Worm (Caenorhabditis elegans): ENCODE data around the gene pes-4.

Gene pes-4

DNA sequence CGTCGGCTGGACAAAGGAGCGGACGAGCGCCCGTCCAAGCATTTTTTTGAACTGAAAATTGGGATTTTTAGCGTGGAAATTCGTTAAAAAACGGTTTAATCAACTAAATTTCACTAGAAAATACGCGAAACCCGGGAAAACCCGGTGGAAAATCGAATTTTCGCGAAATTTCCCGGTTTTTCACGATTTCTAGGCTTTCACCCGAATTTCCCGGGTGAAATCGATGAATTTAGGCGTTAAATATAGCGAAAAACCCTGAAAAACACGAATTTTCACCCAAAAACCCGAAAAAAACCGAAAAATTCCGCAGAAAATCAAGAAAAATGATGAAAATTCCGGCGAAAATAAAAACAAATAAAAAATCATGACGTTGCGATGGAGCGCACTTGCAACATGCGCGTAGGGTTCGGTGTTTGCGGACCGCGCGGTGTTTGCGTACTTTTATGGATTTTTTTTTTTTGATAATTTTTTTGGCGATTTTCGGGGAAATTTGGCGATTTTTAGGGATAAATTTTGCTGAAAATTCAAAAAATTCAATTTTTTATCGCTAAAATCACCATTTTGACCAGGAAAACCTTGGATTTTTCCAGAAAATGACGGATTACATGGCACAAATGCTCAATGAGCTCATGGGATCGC is 28.0 kb downstream of the pes-4 start, which contains the start of the genes mrpl-45 and Y119D3B.12:
TSS of gene mrpl-45 (minus strand) at position 51 of the 639 bp plus-strand sequence.
TSS of gene Y119D3B.12 (plus strand) at position 589 of the 639 bp plus-strand sequence.
- no peak for TF ChIP-seq fkh-3 (tag; optimal IDR thresholded peaks at IDR 0.05)
- no peak for TF ChIP-seq F39B2.1 (GFP tag; IDR thresholded peaks at IDR 0.05)
- no peak for TF ChIP-seq Y53F4B.3 (GFP tag; IDR thresholded peaks at IDR 0.05)
- TF ChIP-seq dpl-1 (GFP tag; optimal IDR thresholded peaks at IDR 0.05) = peak; percentile 5
- peak; percentile 74 for TF ChIP-seq K11D2.4 (GFP tag; IDR thresholded peaks at IDR 0.05)
- TF ChIP-seq Y67H2A.10 (GFP tag; conservative IDR thresholded peaks at IDR 0.05) = no peak
- peak; percentile 29 for TF ChIP-seq gei-17 (GFP tag; optimal IDR thresholded peaks at IDR 0.05)
- peak; percentile 17 for TF ChIP-seq tlf-1 (GFP tag; optimal IDR thresholded peaks at IDR 0.05)
- TF ChIP-seq madf-6 (GFP tag; IDR thresholded peaks at IDR 0.05) = peak; percentile 52; the same call in 1 of the 2 replicates
- TF ChIP-seq efl-1 (GFP tag; optimal IDR thresholded peaks at IDR 0.05) = peak; percentile 53
- TF ChIP-seq egl-44 (GFP tag; IDR thresholded peaks at IDR 0.05) = no peak
- TF ChIP-seq attf-6 (GFP tag; IDR thresholded peaks at IDR 0.05) = no peak
- TF ChIP-seq tbx-9 (tag; optimal IDR thresholded peaks at IDR 0.05; ENCODE audit: borderline replicate concordance) = no peak
- TF ChIP-seq ztf-25 (GFP tag; IDR thresholded peaks at IDR 0.05) = no peak
- TF ChIP-seq rec-8 (tag; optimal IDR thresholded peaks at IDR 0.05) = no peak
- TF ChIP-seq F33H1.4 (GFP tag; IDR thresholded peaks at IDR 0.05) = no peak
- no peak for TF ChIP-seq nfya-2 (GFP tag; IDR thresholded peaks at IDR 0.05)
- TF ChIP-seq snpc-3.4 (tag; optimal IDR thresholded peaks at IDR 0.05) = peak; percentile 43
- TF ChIP-seq sdz-38 (tag; optimal IDR thresholded peaks at IDR 0.05) = no peak
- TF ChIP-seq F52B5.7 (tag; optimal IDR thresholded peaks at IDR 0.05) = no peak
- no peak for TF ChIP-seq nhr-90 (tag; optimal IDR thresholded peaks at IDR 0.05)
- no peak for TF ChIP-seq rpc-1 (optimal IDR thresholded peaks at IDR 0.05)
- no peak for TF ChIP-seq rpc-1 (tag; optimal IDR thresholded peaks at IDR 0.05)
- TF ChIP-seq ztf-26 (tag; optimal IDR thresholded peaks at IDR 0.05) = no peak
- TF ChIP-seq Y95B8A.8 (GFP tag; IDR thresholded peaks at IDR 0.05) = no peak
- no peak for TF ChIP-seq somi-1 (GFP tag; optimal IDR thresholded peaks at IDR 0.05)
- TF ChIP-seq athp-1 (tag; optimal IDR thresholded peaks at IDR 0.05) = peak; percentile 66
- no peak for TF ChIP-seq akir-1 (GFP tag; optimal IDR thresholded peaks at IDR 0.05)
- 0 out of 2 replicates have a peak, but pooled peaks have one; percentile 55 for TF ChIP-seq ekl-4 (GFP tag; IDR thresholded peaks at IDR 0.05)
- TF ChIP-seq ztf-6 (GFP tag; IDR thresholded peaks at IDR 0.05) = no peak
- no peak for TF ChIP-seq let-607 (tag; optimal IDR thresholded peaks at IDR 0.05)
- TF ChIP-seq dpff-1 (tag; optimal IDR thresholded peaks at IDR 0.05) = no peak
- peak; percentile 19 for TF ChIP-seq repo-1 (tag; optimal IDR thresholded peaks at IDR 0.05)
- no peak for TF ChIP-seq chd-7 (tag; optimal IDR thresholded peaks at IDR 0.05)
- TF ChIP-seq attf-3 (GFP tag; conservative IDR thresholded peaks at IDR 0.05) = no peak
- TF ChIP-seq snpc-4 (GFP tag; optimal IDR thresholded peaks at IDR 0.05) = no peak
- TF ChIP-seq snpc-4 (tag; optimal IDR thresholded peaks at IDR 0.05) = peak in 1 of 4 experiments; percentile 20
- no peak for TF ChIP-seq lin-26 (GFP tag; IDR thresholded peaks at IDR 0.05)
- TF ChIP-seq lin-35 (GFP tag; optimal IDR thresholded peaks at IDR 0.05) = peak in 1 of 3 experiments; percentile 71
- TF ChIP-seq K12H6.12 (tag; optimal IDR thresholded peaks at IDR 0.05) = no peak
- no peak for TF ChIP-seq hsf-1 (GFP tag; IDR thresholded peaks at IDR 0.05)
- no peak for TF ChIP-seq F37B4.10 (GFP tag; IDR thresholded peaks at IDR 0.05)
- peak; percentile 39 for TF ChIP-seq tbp1 (GFP tag; optimal IDR thresholded peaks at IDR 0.05)
- peak; percentile 50 for TF ChIP-seq ceh-27 (GFP tag; optimal IDR thresholded peaks at IDR 0.05)
- TF ChIP-seq T26A5.8 (tag; optimal IDR thresholded peaks at IDR 0.05) = no peak
- no peak for TF ChIP-seq nhr-27 (tag; optimal IDR thresholded peaks at IDR 0.05)
- TF ChIP-seq zim-3 (tag; optimal IDR thresholded peaks at IDR 0.05) = no peak
- TF ChIP-seq atf-7 (tag; optimal IDR thresholded peaks at IDR 0.05) = no peak
- no peak for TF ChIP-seq him-1 (tag; optimal IDR thresholded peaks at IDR 0.05)
